Fruit fly (Drosophila melanogaster) whole organism, pupa: Measurements from ENCODE around the gene Ugt35D1.
A peak's percentile ranks its signal among the peaks of the same experiment; 100 is the strongest.

Experiments used
- CG10348 ChIP-seq: fragments of 200-800 bp; sonication (Bioruptor generic); IDR thresholded peaks from 2 replicates; pipeline ENCODE4 v1.3.6; 2022; ENCODE audit warnings: missing biosample characterization, missing genetic modification characterization
- CG12605 ChIP-seq: fragments of 200-800 bp; sonication (Bioruptor generic); IDR thresholded peaks from 2 replicates; pipeline ENCODE4 v1.3.6; 2022; ENCODE audit warnings: missing biosample characterization, missing genetic modification characterization
- CG13204 ChIP-seq: fragments of 200-800 bp; sonication (Bioruptor generic); optimal IDR thresholded peaks from 2 replicates; lab custom pipeline; 2018; ENCODE audit warnings: missing biosample characterization, mild to moderate bottlenecking, missing genetic modification characterization, moderate library complexity
- CG14655 ChIP-seq: fragments of 200-800 bp; sonication (Bioruptor generic); optimal IDR thresholded peaks from 3 replicates; lab custom pipeline; 2017; ENCODE audit warnings: mild to moderate bottlenecking, missing biosample characterization, missing genetic modification reagents, missing genetic modification characterization
- CG15710 ChIP-seq: fragments of 200-800 bp; sonication (Bioruptor generic); optimal IDR thresholded peaks from 2 replicates; lab custom pipeline; 2018; ENCODE audit warnings: missing biosample characterization, mild to moderate bottlenecking, missing genetic modification characterization, moderate library complexity
- CG17806 ChIP-seq: fragments of 200-800 bp; sonication (Bioruptor generic); optimal IDR thresholded peaks from 2 replicates; lab custom pipeline; 2018; ENCODE audit warnings: missing biosample characterization, mild to moderate bottlenecking, missing genetic modification characterization, moderate library complexity
- CG32121 ChIP-seq: fragments of 200-800 bp; sonication (Bioruptor generic); IDR thresholded peaks from 2 replicates; pipeline ENCODE4 v1.3.6; 2022; ENCODE audit warnings: missing biosample characterization, missing genetic modification characterization
- CG34367 ChIP-seq: fragments of 200-800 bp; sonication (Bioruptor generic); optimal IDR thresholded peaks from 2 replicates; lab custom pipeline; 2018; ENCODE audit warnings: missing biosample characterization, mild to moderate bottlenecking, missing genetic modification characterization
- CG4496 ChIP-seq: fragments of 200-800 bp; sonication (Bioruptor generic); IDR thresholded peaks from 3 replicates; pipeline ENCODE4 v1.3.6; 2022; ENCODE audit warnings: missing biosample characterization, missing genetic modification characterization
- CG8159 ChIP-seq: fragments of 200-800 bp; sonication (Bioruptor generic); optimal IDR thresholded peaks from 3 replicates; lab custom pipeline; 2018; ENCODE audit warnings: missing biosample characterization, mild to moderate bottlenecking, missing genetic modification characterization, moderate library complexity
- CG8301 ChIP-seq: fragments of 200-800 bp; sonication (Bioruptor generic); optimal IDR thresholded peaks from 2 replicates; lab custom pipeline; 2018; ENCODE audit warnings: missing biosample characterization, mild to moderate bottlenecking, missing genetic modification characterization
- CG9948 ChIP-seq: fragments of 200-800 bp; sonication (Bioruptor generic); optimal IDR thresholded peaks from 2 replicates; lab custom pipeline; 2018; ENCODE audit warnings: missing biosample characterization, mild to moderate bottlenecking, missing genetic modification characterization, moderate library complexity
- D1 ChIP-seq: fragments of 200-800 bp; sonication (Bioruptor generic); optimal IDR thresholded peaks from 2 replicates; lab custom pipeline; 2018; ENCODE audit warnings: missing biosample characterization, mild to moderate bottlenecking, missing genetic modification characterization, moderate library complexity
- EcR ChIP-seq: fragments of 200-800 bp; sonication (Bioruptor generic); optimal IDR thresholded peaks from 3 replicates; lab custom pipeline; 2019; ENCODE audit warnings: missing biosample characterization, missing genetic modification characterization, mild to moderate bottlenecking, moderate library complexity, missing genetic modification reagents
- Ets98B ChIP-seq: fragments of 200-800 bp; sonication (Bioruptor generic); IDR thresholded peaks from 2 replicates; pipeline ENCODE4 v1.3.6; 2022; ENCODE audit warnings: missing biosample characterization, missing genetic modification characterization
- Pif1A ChIP-seq: fragments of 200-800 bp; sonication (Bioruptor generic); optimal IDR thresholded peaks from 3 replicates; lab custom pipeline; 2016; ENCODE audit warnings: missing biosample characterization, missing genetic modification characterization
- Pif1B ChIP-seq: fragments of 200-800 bp; sonication (Bioruptor generic); optimal IDR thresholded peaks from 3 replicates; lab custom pipeline; 2016; ENCODE audit warnings: missing biosample characterization, missing genetic modification characterization
- Snoo ChIP-seq: fragments of 200-800 bp; sonication (Bioruptor generic); optimal IDR thresholded peaks from 3 replicates; lab custom pipeline; 2017; ENCODE audit warnings: missing biosample characterization, mild to moderate bottlenecking, missing genetic modification characterization, inconsistent platforms
- fd96Ca ChIP-seq: fragments of 200-800 bp; sonication (Bioruptor generic); IDR thresholded peaks from 3 replicates; pipeline ENCODE4 v1.3.6; 2022; ENCODE audit warnings: missing biosample characterization, missing genetic modification characterization
- gl ChIP-seq: fragments of 200-800 bp; sonication (Bioruptor generic); optimal IDR thresholded peaks from 2 replicates; lab custom pipeline; 2018; ENCODE audit warnings: missing biosample characterization, mild to moderate bottlenecking, missing genetic modification characterization
- rn ChIP-seq: fragments of 200-800 bp; sonication (Bioruptor generic); IDR thresholded peaks from 2 replicates; pipeline ENCODE4 v1.3.6; 2022; ENCODE audit warnings: missing biosample characterization, missing genetic modification characterization

Gene Ugt35D1

dm6 chr3R:31409627-31410201 is 14.6 kb upstream of the Ugt35D1 start:
- TF ChIP-seq EcR (peak; percentile 64), Pif1B (GFP tag; lab: Kevin White, UChicago) (peak; percentile 13), fd96Ca (GFP tag; lab: Robert Waterston, UW) (no peak)

dm6 chr3R:31407026-31407654 is 12.0 kb upstream of the Ugt35D1 start:
- TF ChIP-seq Pif1A (GFP tag; lab: Kevin White, UChicago) (no peak), EcR (peak; percentile 66), CG4496 (GFP tag; lab: Robert Waterston, UW) (no peak), CG10348 (GFP tag; lab: Robert Waterston, UW) (no peak)

dm6 chr3R:31405277-31406207 is 10.4 kb upstream of the Ugt35D1 start, which contains the start of gene PNPase:
PNPase (minus strand) TSS chr3R:31405452.
- peak; percentile 28 for TF ChIP-seq EcR
- TF ChIP-seq CG12605 (GFP tag; lab: Robert Waterston, UW): peak; percentile 45
- peak; percentile 62 for TF ChIP-seq CG32121 (GFP tag; lab: Robert Waterston, UW)
- no peak for TF ChIP-seq CG34367 (tag; lab: Kevin White, UChicago)
- TF ChIP-seq CG4496 (GFP tag; lab: Robert Waterston, UW): 0 out of 3 replicates have a peak, but pooled peaks have one; percentile 10
- no peak for TF ChIP-seq fd96Ca (GFP tag; lab: Robert Waterston, UW)

- TF ChIP-seq Ets98B (GFP tag; lab: Robert Waterston, UW): peak; percentile 100
- TF ChIP-seq CG15710: peak; percentile 100
- peak; percentile 99 for TF ChIP-seq CG13204 (GFP tag; lab: Kevin White, UChicago)
- peak; percentile 100 for TF ChIP-seq CG9948 (tag; lab: Kevin White, UChicago)
- peak; percentile 100 for TF ChIP-seq D1
- peak; percentile 100 for TF ChIP-seq gl
- TF ChIP-seq CG8301 (tag; lab: Kevin White, UChicago): peak; percentile 100
- peak; percentile 100 for TF ChIP-seq CG32121 (GFP tag; lab: Robert Waterston, UW)
- peak; percentile 100 for TF ChIP-seq CG12605 (GFP tag; lab: Robert Waterston, UW)
- TF ChIP-seq EcR: no peak
- TF ChIP-seq rn (GFP tag; lab: Robert Waterston, UW): peak; percentile 100
- TF ChIP-seq CG17806: peak; percentile 100
- TF ChIP-seq CG10348 (GFP tag; lab: Robert Waterston, UW): peak; percentile 99
- TF ChIP-seq CG4496 (GFP tag; lab: Robert Waterston, UW): peak; percentile 100
- peak; percentile 100 for TF ChIP-seq CG34367 (tag; lab: Kevin White, UChicago)
- TF ChIP-seq Pif1B (GFP tag; lab: Kevin White, UChicago): peak; percentile 100
- peak; percentile 100 for TF ChIP-seq Snoo (tag; lab: Kevin White, UChicago)
- peak; percentile 100 for TF ChIP-seq CG14655 (GFP tag; lab: Kevin White, UChicago)
- peak; percentile 100 for TF ChIP-seq CG8159 (tag; lab: Kevin White, UChicago)
- peak; percentile 100 for TF ChIP-seq Pif1A (GFP tag; lab: Kevin White, UChicago)
- peak; percentile 100 for TF ChIP-seq fd96Ca (GFP tag; lab: Robert Waterston, UW)
These were observed 9.6 kb upstream of the Ugt35D1 start, which contains the start of gene Gprk2 for dm6 chr3R:31404499-31405276. Gprk2 (plus strand) TSS chr3R:31405245.

dm6 chr3R:31393427-31393826 is 1.7 kb downstream of the Ugt35D1 start, which contains the start of gene CG31204:
CG31204 (minus strand) TSS chr3R:31393527.
- TF ChIP-seq gl: no peak
- TF ChIP-seq CG9948 (tag; lab: Kevin White, UChicago): no peak
- no peak for TF ChIP-seq CG15710
- no peak for TF ChIP-seq EcR
- TF ChIP-seq CG17806: no peak
- TF ChIP-seq CG4496 (GFP tag; lab: Robert Waterston, UW): no peak
- no peak for TF ChIP-seq CG34367 (tag; lab: Kevin White, UChicago)
- no peak for TF ChIP-seq fd96Ca (GFP tag; lab: Robert Waterston, UW)
- TF ChIP-seq CG8159 (tag; lab: Kevin White, UChicago): no peak
